Fruit fly (Drosophila melanogaster) whole organism, embryonic: ENCODE measurements around the gene Dhpr.

ENCODE experiments used
- ATbp ChIP-seq: fragments of 200-800 bp; sonication (Bioruptor generic); optimal IDR thresholded peaks from 2 replicates; lab custom pipeline; 2017; ENCODE audit warnings: missing biosample characterization, mild to moderate bottlenecking, missing genetic modification characterization, missing genetic modification reagents
- Ada2b ChIP-seq: fragments of 200-800 bp; sonication (Bioruptor generic); IDR thresholded peaks from 2 replicates; pipeline ENCODE4 v1.3.6; 2022; ENCODE audit warnings: missing biosample characterization, missing genetic modification characterization
- Asciz ChIP-seq: fragments of 200-800 bp; sonication (Bioruptor generic); optimal IDR thresholded peaks from 2 replicates; lab custom pipeline; 2017; ENCODE audit warnings: missing biosample characterization, mild to moderate bottlenecking, missing genetic modification characterization, missing genetic modification reagents
- CG10147 ChIP-seq: fragments of 200-800 bp; sonication (Bioruptor generic); optimal IDR thresholded peaks from 2 replicates; lab custom pipeline; 2019; ENCODE audit warnings: missing biosample characterization, mild to moderate bottlenecking, missing genetic modification characterization, moderate library complexity
- CG10654 ChIP-seq: fragments of 200-800 bp; sonication (Bioruptor generic); optimal IDR thresholded peaks from 2 replicates; lab custom pipeline; 2016; ENCODE audit warnings: missing biosample characterization, missing genetic modification characterization
- CG11695 ChIP-seq: fragments of 200-800 bp; sonication (Bioruptor generic); IDR thresholded peaks from 3 replicates; pipeline ENCODE4 v1.3.6; 2022; ENCODE audit warnings: missing biosample characterization, missing genetic modification characterization
- CG12236 ChIP-seq: fragments of 200-800 bp; sonication (Bioruptor generic); optimal IDR thresholded peaks from 2 replicates; lab custom pipeline; 2016; ENCODE audit warnings: missing biosample characterization, missing genetic modification characterization
- CG12299 ChIP-seq: fragments of 200-800 bp; sonication (Bioruptor generic); optimal IDR thresholded peaks from 2 replicates; lab custom pipeline; 2018; ENCODE audit warnings: missing biosample characterization, mild to moderate bottlenecking, missing genetic modification characterization
- CG12942 ChIP-seq: fragments of 200-800 bp; sonication (Bioruptor generic); optimal IDR thresholded peaks from 3 replicates; lab custom pipeline; 2016; ENCODE audit warnings: missing biosample characterization, missing genetic modification characterization
- CG14965 ChIP-seq: fragments of 200-800 bp; sonication (Bioruptor generic); optimal IDR thresholded peaks from 2 replicates; lab custom pipeline; 2016; ENCODE audit warnings: missing biosample characterization, missing genetic modification characterization, borderline replicate concordance
- CG1832 ChIP-seq: fragments of 200-800 bp; sonication (Bioruptor generic); optimal IDR thresholded peaks from 2 replicates; lab custom pipeline; 2017; ENCODE audit warnings: missing biosample characterization, mild to moderate bottlenecking, missing genetic modification characterization, inconsistent platforms
- CG3163 ChIP-seq: fragments of 200-800 bp; sonication (Bioruptor generic); optimal IDR thresholded peaks from 3 replicates; lab custom pipeline; 2016; ENCODE audit warnings: missing biosample characterization, missing genetic modification characterization
- CG33213 ChIP-seq: fragments of 200-800 bp; sonication (Bioruptor generic); optimal IDR thresholded peaks from 3 replicates; lab custom pipeline; 2016; ENCODE audit warnings: missing biosample characterization, missing genetic modification characterization
- CG34376 ChIP-seq: fragments of 200-800 bp; sonication (Bioruptor generic); optimal IDR thresholded peaks from 2 replicates; lab custom pipeline; 2018; ENCODE audit warnings: missing biosample characterization, mild to moderate bottlenecking, missing genetic modification characterization
- CG3995 ChIP-seq: fragments of 200-800 bp; sonication (Bioruptor generic); optimal IDR thresholded peaks from 3 replicates; lab custom pipeline; 2016; ENCODE audit warnings: missing biosample characterization, missing genetic modification characterization
- CG6765 ChIP-seq: fragments of 200-800 bp; sonication (Bioruptor generic); optimal IDR thresholded peaks from 3 replicates; lab custom pipeline; 2017; ENCODE audit warnings: missing biosample characterization, mild to moderate bottlenecking, missing genetic modification characterization
- CG6813 ChIP-seq: fragments of 200-800 bp; sonication (Bioruptor generic); optimal IDR thresholded peaks from 2 replicates; lab custom pipeline; 2017; ENCODE audit warnings: missing biosample characterization, missing genetic modification characterization, mild to moderate bottlenecking, moderate library complexity, missing genetic modification reagents
- CG8924 ChIP-seq: fragments of 200-800 bp; optimal IDR thresholded peaks from 3 replicates; lab custom pipeline; 2019; ENCODE audit warnings: missing biosample characterization, mild to moderate bottlenecking, missing genetic modification characterization, moderate library complexity
- CG8944 ChIP-seq: fragments of 200-800 bp; sonication (Bioruptor generic); optimal IDR thresholded peaks from 3 replicates; lab custom pipeline; 2016; ENCODE audit warnings: missing biosample characterization, missing genetic modification characterization
- CG9609 ChIP-seq: fragments of 200-800 bp; sonication (Bioruptor generic); optimal IDR thresholded peaks from 3 replicates; lab custom pipeline; 2016; ENCODE audit warnings: missing biosample characterization, missing genetic modification characterization
- CG9817 ChIP-seq: fragments of 200-800 bp; sonication (Bioruptor generic); optimal IDR thresholded peaks from 2 replicates; lab custom pipeline; 2018; ENCODE audit warnings: missing biosample characterization, mild to moderate bottlenecking, missing genetic modification characterization, moderate library complexity
- Doc2 ChIP-seq: fragments of 200-800 bp; sonication (Bioruptor generic); IDR thresholded peaks from 2 replicates; pipeline ENCODE4 v1.3.6; 2022; ENCODE audit warnings: missing biosample characterization, missing genetic modification characterization
- Dp ChIP-seq: fragments of 200-800 bp; sonication (Bioruptor generic); optimal IDR thresholded peaks from 2 replicates; lab custom pipeline; 2018; ENCODE audit warnings: missing biosample characterization, mild to moderate bottlenecking, missing genetic modification characterization, moderate library complexity
- Ets97D ChIP-seq: fragments of 200-800 bp; sonication (Bioruptor generic); optimal IDR thresholded peaks from 3 replicates; lab custom pipeline; 2016; ENCODE audit warnings: missing biosample characterization, missing genetic modification characterization
- Hsf ChIP-seq: fragments of 200-800 bp; sonication (Bioruptor generic); optimal IDR thresholded peaks from 3 replicates; lab custom pipeline; 2016; ENCODE audit warnings: missing biosample characterization, missing genetic modification characterization
- Max ChIP-seq: fragments of 200-800 bp; sonication (Bioruptor generic); optimal IDR thresholded peaks from 2 replicates; lab custom pipeline; 2016; ENCODE audit warnings: missing biosample characterization, mild to moderate bottlenecking, missing genetic modification characterization
- Nf-YA ChIP-seq: fragments of 200-800 bp; sonication (Bioruptor generic); IDR thresholded peaks from 2 replicates; pipeline ENCODE4 v1.3.6; 2022; ENCODE audit warnings: missing biosample characterization, missing genetic modification characterization
- Ssrp ChIP-seq: fragments of 200-800 bp; sonication (Bioruptor generic); optimal IDR thresholded peaks from 2 replicates; lab custom pipeline; 2018; ENCODE audit warnings: missing biosample characterization, mild to moderate bottlenecking, missing genetic modification characterization, moderate library complexity
- al ChIP-seq: fragments of 200-800 bp; sonication (Bioruptor generic); IDR thresholded peaks from 2 replicates; pipeline ENCODE4 v1.3.6; 2022; ENCODE audit warnings: missing biosample characterization, missing genetic modification characterization
- bcd ChIP-seq: fragments of 200-800 bp; sonication (Bioruptor generic); optimal IDR thresholded peaks from 2 replicates; lab custom pipeline; 2017; ENCODE audit warnings: missing biosample characterization, mild to moderate bottlenecking, missing genetic modification characterization
- btn ChIP-seq: fragments of 200-800 bp; sonication (Bioruptor generic); optimal IDR thresholded peaks from 2 replicates; lab custom pipeline; 2016; ENCODE audit warnings: missing biosample characterization, missing genetic modification characterization
- caup ChIP-seq: fragments of 200-800 bp; sonication (Bioruptor generic); optimal IDR thresholded peaks from 3 replicates; lab custom pipeline; 2017; ENCODE audit warnings: missing biosample characterization, mild to moderate bottlenecking, missing genetic modification characterization, moderate library complexity; ENCODE audit not compliant: severe bottlenecking
- cwo ChIP-seq: fragments of 200-800 bp; sonication (Bioruptor generic); optimal IDR thresholded peaks from 3 replicates; lab custom pipeline; 2017; ENCODE audit warnings: missing biosample characterization, missing genetic modification characterization, mild to moderate bottlenecking, moderate library complexity, missing genetic modification reagents
- dm ChIP-seq: fragments of 200-800 bp; sonication (Bioruptor generic); optimal IDR thresholded peaks from 3 replicates; lab custom pipeline; 2016; ENCODE audit warnings: missing biosample characterization, missing genetic modification characterization
- fd3F ChIP-seq: fragments of 200-800 bp; sonication (Bioruptor generic); optimal IDR thresholded peaks from 2 replicates; lab custom pipeline; 2018; ENCODE audit warnings: missing biosample characterization, mild to moderate bottlenecking, missing genetic modification characterization, moderate library complexity
- jing ChIP-seq: fragments of 200-800 bp; sonication (Bioruptor generic); optimal IDR thresholded peaks from 2 replicates; lab custom pipeline; 2018; ENCODE audit warnings: missing biosample characterization, mild to moderate bottlenecking, missing genetic modification characterization
- lola ChIP-seq, 3 experiments: fragments of >200 bp in 2 of 3; fragments of 200-800 bp in 1 of 3; sonication (Bioruptor generic) in 1 of 3; optimal IDR thresholded peaks; 2 replicates each; lab custom pipeline; 2017 to 2019; ENCODE audit warnings: missing biosample characterization in 3 of 3, missing genetic modification characterization in 3 of 3, mild to moderate bottlenecking in 1 of 3, moderate library complexity in 1 of 3
- org-1 ChIP-seq: fragments of 200-800 bp; sonication (Bioruptor generic); optimal IDR thresholded peaks from 2 replicates; lab custom pipeline; 2017; ENCODE audit warnings: missing biosample characterization, missing genetic modification characterization
- pan ChIP-seq, 4 experiments: fragments of >200 bp in 3 of 4; fragments of 200-800 bp in 1 of 4; sonication (Bioruptor generic) in 1 of 4; optimal IDR thresholded peaks in 3 of 4; IDR thresholded peaks in 1 of 4; 2 replicates each; pipeline versions ENCODE4 v1.3.6 to Lab custom; 2017 to 2022; ENCODE audit warnings: missing biosample characterization in 2 of 4, missing genetic modification characterization in 2 of 4, mixed read lengths in 1 of 4
- pho ChIP-seq: fragments of 200-800 bp; sonication (Bioruptor generic); optimal IDR thresholded peaks from 2 replicates; lab custom pipeline; 2016; ENCODE audit warnings: missing biosample characterization, missing genetic modification characterization
- psq ChIP-seq: fragments of 200-800 bp; sonication (Bioruptor generic); optimal IDR thresholded peaks from 2 replicates; lab custom pipeline; 2017; ENCODE audit warnings: missing biosample characterization, missing genetic modification characterization
- pum ChIP-seq: fragments of 200-800 bp; sonication (Bioruptor generic); optimal IDR thresholded peaks from 2 replicates; lab custom pipeline; 2016; ENCODE audit warnings: missing biosample characterization, missing genetic modification characterization
- sisA ChIP-seq: fragments of 200-800 bp; sonication (Bioruptor generic); IDR thresholded peaks from 2 replicates; pipeline ENCODE4 v1.3.6; 2022; ENCODE audit warnings: missing biosample characterization, missing genetic modification characterization
- stwl ChIP-seq: fragments of 200-800 bp; sonication (Bioruptor generic); optimal IDR thresholded peaks from 3 replicates; lab custom pipeline; 2018; ENCODE audit warnings: missing biosample characterization, mild to moderate bottlenecking, missing genetic modification characterization, moderate library complexity
- tx ChIP-seq: fragments of 200-800 bp; sonication (Bioruptor generic); optimal IDR thresholded peaks from 2 replicates; lab custom pipeline; 2016; ENCODE audit warnings: missing biosample characterization, missing genetic modification characterization
- unpg ChIP-seq: fragments of 200-800 bp; sonication (Bioruptor generic); optimal IDR thresholded peaks from 3 replicates; lab custom pipeline; 2018; ENCODE audit warnings: missing biosample characterization, mild to moderate bottlenecking, missing genetic modification characterization, moderate library complexity
- zen2 ChIP-seq: fragments of 200-800 bp; sonication (Bioruptor generic); IDR thresholded peaks from 3 replicates; pipeline ENCODE4 v1.3.6; 2022; ENCODE audit warnings: missing biosample characterization, missing genetic modification characterization; ENCODE audit not compliant: partially characterized antibody

Gene Dhpr

dm6 chr3L:9127690-9128458, 6.5 kb upstream of the Dhpr start (continued):
- TF ChIP-seq CG10147 (GFP tag; lab: Kevin White, UChicago) (peak; percentile 44), Ets97D (GFP tag; lab: Kevin White, UChicago) (peak; percentile 23), unpg (peak; percentile 42), CG33213 (GFP tag; lab: Kevin White, UChicago) (peak; percentile 3), Hsf (peak; percentile 48), CG6765 (GFP tag; lab: Kevin White, UChicago) (peak; percentile 45), CG6813 (peak; percentile 22), CG12299 (tag; lab: Kevin White, UChicago) (peak; percentile 9), CG9817 (peak; percentile 34), CG1832 (GFP tag; lab: Kevin White, UChicago) (peak; percentile 58), CG14965 (GFP tag; lab: Kevin White, UChicago) (no peak), zen2 (GFP tag; lab: Robert Waterston, UW) (no peak), CG10654 (GFP tag; lab: Kevin White, UChicago) (peak; percentile 37), Ssrp (peak; percentile 42), bcd (GFP tag; lab: Kevin White, UChicago) (peak; percentile 46), CG9609 (GFP tag; lab: Kevin White, UChicago) (peak; percentile 20), org-1 (GFP tag; lab: Kevin White, UChicago) (peak; percentile 45), Doc2 (GFP tag; lab: Robert Waterston, UW) (no peak), tx (peak; percentile 30), ATbp (GFP tag; lab: Kevin White, UChicago) (peak; percentile 24), CG8944 (peak; percentile 39), CG11695 (GFP tag; lab: Robert Waterston, UW) (peak; percentile 53; the same call in 2 of the 3 replicates), Asciz (GFP tag; lab: Kevin White, UChicago) (peak; percentile 48), btn (peak; percentile 54), CG12236 (GFP tag; lab: Kevin White, UChicago) (peak; percentile 4), jing (GFP tag; lab: Kevin White, UChicago) (peak; percentile 18), Ada2b (GFP tag; lab: Robert Waterston, UW) (peak; percentile 63), sisA (GFP tag; lab: Robert Waterston, UW) (peak; percentile 52; the same call in 1 of the 2 replicates), CG12942 (GFP tag; lab: Kevin White, UChicago) (peak; percentile 2), Dp (GFP tag; lab: Kevin White, UChicago) (no peak), cwo (GFP tag; lab: Kevin White, UChicago) (peak; percentile 45), CG34376 (GFP tag; lab: Kevin White, UChicago) (peak; percentile 17), dm (GFP tag; lab: Kevin White, UChicago) (peak; percentile 28), psq (no peak), stwl (tag; lab: Kevin White, UChicago) (no peak), caup (peak; percentile 55), Nf-YA (0 out of 2 replicates have a peak, but pooled peaks have one; percentile 1), CG3163 (GFP tag; lab: Kevin White, UChicago) (peak; percentile 67), al (GFP tag; lab: Robert Waterston, UW) (peak; percentile 37; the same call in 1 of the 2 replicates), Max (GFP tag; lab: Kevin White, UChicago) (peak; percentile 26), pho (GFP tag; lab: Kevin White, UChicago) (peak; percentile 52), lola (GFP tag; optimal IDR thresholded peaks at IDR 0.05; lab: Kevin White, UChicago) (peak in 1 of 3 experiments; percentile 28), fd3F (peak; percentile 13), pan (optimal IDR thresholded peaks at IDR 0.05; lab: Kevin White, UChicago) (no peak), pan (GFP tag; optimal IDR thresholded peaks at IDR 0.05 in 1 of 2, IDR thresholded peaks at IDR 0.05 in 1 of 2) (peak in 1 of 2 experiments; percentile 18), pum (GFP tag; lab: Kevin White, UChicago) (peak; percentile 31), CG3995 (no peak), CG8924 (tag; lab: Kevin White, UChicago) (peak; percentile 48)
